Worm (Caenorhabditis elegans): ENCODE results near the gene tam-1.

DNA sequence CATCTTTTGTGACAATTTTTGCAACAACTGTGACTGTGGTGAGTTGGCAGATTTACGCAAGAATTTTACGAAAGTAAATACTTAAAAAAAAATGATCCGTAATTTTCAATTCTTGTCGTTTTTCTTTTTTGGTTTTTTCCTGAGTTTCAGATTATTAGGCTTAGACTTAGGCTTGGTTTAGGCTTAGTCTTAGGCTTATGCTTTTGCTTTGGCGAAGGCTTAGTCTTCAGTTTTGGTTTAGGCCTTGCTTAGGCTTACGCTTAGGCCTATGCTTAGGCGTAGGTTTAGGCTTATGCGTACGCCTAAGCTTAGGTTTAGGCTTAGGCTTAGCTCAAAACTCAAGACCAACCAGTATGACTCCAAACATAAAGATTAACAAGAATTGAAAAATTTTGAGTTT lies 5.3 kb downstream of the tam-1 start:
- TF ChIP-seq madf-8 (GFP tag; conservative IDR thresholded peaks at IDR 0.05) (no peak), D2030.7 (GFP tag; IDR thresholded peaks at IDR 0.05) (no peak), pha-4 (tag; optimal IDR thresholded peaks at IDR 0.05) (no peak), ets-4 (GFP tag; optimal IDR thresholded peaks at IDR 0.05) (no peak), attf-5 (GFP tag; optimal IDR thresholded peaks at IDR 0.05) (no peak), ceh-58 (GFP tag; IDR thresholded peaks at IDR 0.05) (no peak)

All from whole organism, young adult.